Worm (Caenorhabditis elegans) whole organism, mixed stage, embryonic: Measurements from ENCODE around the gene nep-21.

Source experiments
- M03D4.4 ChIP-seq: sonication (generic microtip); optimal IDR thresholded peaks from 2 replicates; lab custom pipeline; 2017; ENCODE audit warnings: mild to moderate bottlenecking, missing genetic modification characterization, missing compliant biosample characterization
- ceh-39 ChIP-seq: fragments of 150-350 bp; optimal IDR thresholded peaks from 2 replicates; lab custom pipeline; 2014; ENCODE audit warnings: missing biosample characterization, missing genetic modification characterization
- ceh-43 ChIP-seq: fragments of 200-800 bp; sonication (Bioruptor generic); optimal IDR thresholded peaks from 2 replicates; lab custom pipeline; 2018; ENCODE audit warnings: mild to moderate bottlenecking, missing genetic modification characterization, moderate library complexity, missing compliant biosample characterization
- cnd-1 ChIP-seq: fragments of 200-800 bp; sonication (Bioruptor generic); optimal IDR thresholded peaks from 2 replicates; lab custom pipeline; 2018; ENCODE audit warnings: mild to moderate bottlenecking, missing genetic modification characterization, missing compliant biosample characterization
- elt-1 ChIP-seq: sonication (generic microtip); optimal IDR thresholded peaks from 2 replicates; lab custom pipeline; 2017; ENCODE audit warnings: missing genetic modification characterization, mild to moderate bottlenecking, missing compliant biosample characterization, antibody characterized with exemption, moderate library complexity, borderline replicate concordance; ENCODE audit not compliant: insufficient read depth
- elt-3 ChIP-seq: fragments of 150-350 bp; optimal IDR thresholded peaks from 2 replicates; lab custom pipeline; 2014; ENCODE audit warnings: missing biosample characterization, missing genetic modification characterization
- flh-1 ChIP-seq: fragments of 200-800 bp; sonication (Bioruptor generic); optimal IDR thresholded peaks from 2 replicates; lab custom pipeline; 2018; ENCODE audit warnings: mild to moderate bottlenecking, missing genetic modification characterization, moderate library complexity, missing compliant biosample characterization
- ham-2 ChIP-seq: fragments of 200-800 bp; sonication (Bioruptor generic); optimal IDR thresholded peaks from 2 replicates; lab custom pipeline; 2018; ENCODE audit warnings: mild to moderate bottlenecking, missing genetic modification characterization, missing compliant biosample characterization
- hlh-1 ChIP-seq: fragments of 150-350 bp; optimal IDR thresholded peaks from 2 replicates; lab custom pipeline; 2014; ENCODE audit warnings: missing biosample characterization, missing genetic modification reagents, missing genetic modification characterization
- lin-32 ChIP-seq: fragments of 200-800 bp; sonication (Bioruptor generic); optimal IDR thresholded peaks from 2 replicates; lab custom pipeline; 2018; ENCODE audit warnings: mild to moderate bottlenecking, missing genetic modification characterization, missing compliant biosample characterization
- lsy-2 ChIP-seq: fragments of 150-350 bp; optimal IDR thresholded peaks from 2 replicates; lab custom pipeline; 2014; ENCODE audit warnings: missing biosample characterization, missing genetic modification characterization
- mab-5 ChIP-seq: fragments of 150-350 bp; optimal IDR thresholded peaks from 2 replicates; lab custom pipeline; 2014; ENCODE audit warnings: missing biosample characterization, missing genetic modification characterization
- mep-1 ChIP-seq: fragments of 150-350 bp; optimal IDR thresholded peaks from 2 replicates; lab custom pipeline; 2017; ENCODE audit warnings: missing biosample characterization, missing genetic modification reagents, missing genetic modification characterization, inconsistent platforms
- mls-2 ChIP-seq: sonication (generic microtip); optimal IDR thresholded peaks from 2 replicates; lab custom pipeline; 2016; ENCODE audit warnings: mild to moderate bottlenecking, missing genetic modification characterization, moderate library complexity, missing compliant biosample characterization
- nhr-12 ChIP-seq: fragments of 150-350 bp; optimal IDR thresholded peaks from 2 replicates; lab custom pipeline; 2014; ENCODE audit warnings: missing biosample characterization, missing genetic modification characterization
- nhr-2 ChIP-seq: fragments of 150-350 bp; optimal IDR thresholded peaks from 2 replicates; lab custom pipeline; 2014; ENCODE audit warnings: missing biosample characterization, missing genetic modification characterization
- nhr-28 ChIP-seq: fragments of 150-350 bp; optimal IDR thresholded peaks from 2 replicates; lab custom pipeline; 2014; ENCODE audit warnings: missing biosample characterization, missing genetic modification characterization
- nhr-76 ChIP-seq: sonication (generic microtip); optimal IDR thresholded peaks from 2 replicates; lab custom pipeline; 2017; ENCODE audit warnings: missing biosample characterization, missing genetic modification characterization
- pha-4 ChIP-seq: fragments of 150-350 bp; optimal IDR thresholded peaks from 2 replicates; lab custom pipeline; 2018; ENCODE audit warnings: missing biosample characterization, missing genetic modification reagents, missing genetic modification characterization
- sem-2 ChIP-seq: fragments of 200-800 bp; sonication (Bioruptor generic); optimal IDR thresholded peaks from 2 replicates; lab custom pipeline; 2018; ENCODE audit warnings: mild to moderate bottlenecking, missing genetic modification characterization, missing compliant biosample characterization
- sptf-1 ChIP-seq: sonication (generic microtip); optimal IDR thresholded peaks from 2 replicates; lab custom pipeline; 2017; ENCODE audit warnings: mild to moderate bottlenecking, missing genetic modification characterization, moderate library complexity, missing compliant biosample characterization
- tbx-8 ChIP-seq: fragments of 200-800 bp; sonication (Bioruptor generic); optimal IDR thresholded peaks from 2 replicates; lab custom pipeline; 2018; ENCODE audit warnings: mild to moderate bottlenecking, missing genetic modification characterization, moderate library complexity, missing compliant biosample characterization
- unc-120 ChIP-seq: sonication (generic microtip); optimal IDR thresholded peaks from 2 replicates; lab custom pipeline; 2017; ENCODE audit warnings: missing genetic modification characterization, missing compliant biosample characterization; ENCODE audit not compliant: poor library complexity, severe bottlenecking
- unc-39 ChIP-seq: fragments of 150-350 bp; optimal IDR thresholded peaks from 2 replicates; lab custom pipeline; 2014; ENCODE audit warnings: missing biosample characterization, missing genetic modification characterization

Gene nep-21

ce11 chrV:14267326-14267942, 41.2 kb upstream of the nep-21 start:
- TF ChIP-seq cnd-1 (no peak), M03D4.4 (tag; lab: Kevin White, UChicago) (no peak), elt-3 (tag; lab: Kevin White, UChicago) (no peak), unc-39 (tag; lab: Kevin White, UChicago) (no peak), hlh-1 (tag; lab: Kevin White, UChicago) (no peak), nhr-2 (tag; lab: Kevin White, UChicago) (no peak), ceh-43 (GFP tag; lab: Kevin White, UChicago) (no peak), mep-1 (no peak), nhr-12 (tag; lab: Kevin White, UChicago) (no peak), elt-1 (tag; lab: Kevin White, UChicago) (no peak), nhr-76 (tag; lab: Kevin White, UChicago) (no peak)

DNA sequence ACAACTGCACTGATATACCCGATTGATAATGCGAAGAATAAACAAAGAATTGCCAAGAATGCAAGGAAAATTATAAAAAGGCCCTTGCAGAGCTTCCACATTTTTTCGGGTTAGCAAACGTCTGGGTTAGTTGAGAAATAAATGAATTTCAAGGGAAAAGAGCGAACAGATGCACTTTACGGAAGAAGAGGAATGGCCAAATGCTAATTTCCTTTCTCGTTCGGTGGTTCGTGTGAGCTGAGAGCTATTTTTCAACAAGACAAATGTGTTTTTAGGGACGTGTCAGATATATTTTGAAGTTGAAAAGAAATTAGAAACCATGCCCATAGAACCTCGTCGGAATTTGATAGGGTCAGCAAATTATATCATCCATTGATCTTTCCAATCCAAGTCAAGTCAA, 34.6 kb upstream of the nep-21 start, which contains the start of gene F40G12.2:
Gene F40G12.2, minus strand, starts transcription at position 101 of the 400 bp plus-strand sequence.
- TF ChIP-seq sptf-1 (tag; lab: Kevin White, UChicago) (no peak), sem-2 (GFP tag; lab: Kevin White, UChicago) (no peak), unc-39 (tag; lab: Kevin White, UChicago) (no peak), hlh-1 (tag; lab: Kevin White, UChicago) (no peak), nhr-28 (tag; lab: Kevin White, UChicago) (no peak), ceh-43 (GFP tag; lab: Kevin White, UChicago) (no peak), lsy-2 (tag; lab: Kevin White, UChicago) (no peak)

- TF ChIP-seq tbx-8 (GFP tag; lab: Kevin White, UChicago) (no peak), nhr-12 (tag; lab: Kevin White, UChicago) (no peak)
These were observed 30.5 kb upstream of the nep-21 start, which contains the start of gene sre-8 for ce11 chrV:14256813-14257212. Gene sre-8, plus strand, starts transcription at chrV:14257113.

DNA sequence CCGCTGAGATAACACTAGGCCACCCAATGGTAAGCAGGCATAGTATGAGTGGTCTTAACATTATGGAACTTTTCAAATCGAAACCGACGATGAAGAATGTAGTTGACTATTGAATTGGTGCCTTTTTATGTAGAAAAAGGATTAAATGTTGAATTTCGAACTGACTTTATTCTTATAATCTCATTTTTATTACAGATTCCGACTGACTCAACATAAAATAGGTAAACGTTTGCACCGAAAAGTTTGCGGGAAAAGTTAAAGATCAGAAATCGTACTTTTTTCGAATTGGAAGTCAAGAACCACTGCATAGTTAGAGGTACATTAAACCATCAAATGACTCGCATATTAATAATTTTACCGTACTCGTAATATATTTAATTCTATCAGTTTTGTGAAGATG, 27.9 kb upstream of the nep-21 start, which contains the start of gene K02E11.7:
Gene K02E11.7, minus strand, starts transcription at position 101 of the 400 bp plus-strand sequence.
- TF ChIP-seq flh-1 (GFP tag; lab: Kevin White, UChicago), result no peak
- TF ChIP-seq sem-2 (GFP tag; lab: Kevin White, UChicago), result no peak
- TF ChIP-seq nhr-12 (tag; lab: Kevin White, UChicago), result no peak
- no peak for TF ChIP-seq mab-5 (tag; lab: Kevin White, UChicago)
- no peak for TF ChIP-seq M03D4.4 (tag; lab: Kevin White, UChicago)
- no peak for TF ChIP-seq mls-2
- no peak for TF ChIP-seq pha-4
- TF ChIP-seq elt-3 (tag; lab: Kevin White, UChicago), result no peak
- TF ChIP-seq hlh-1 (tag; lab: Kevin White, UChicago), result no peak

DNA sequence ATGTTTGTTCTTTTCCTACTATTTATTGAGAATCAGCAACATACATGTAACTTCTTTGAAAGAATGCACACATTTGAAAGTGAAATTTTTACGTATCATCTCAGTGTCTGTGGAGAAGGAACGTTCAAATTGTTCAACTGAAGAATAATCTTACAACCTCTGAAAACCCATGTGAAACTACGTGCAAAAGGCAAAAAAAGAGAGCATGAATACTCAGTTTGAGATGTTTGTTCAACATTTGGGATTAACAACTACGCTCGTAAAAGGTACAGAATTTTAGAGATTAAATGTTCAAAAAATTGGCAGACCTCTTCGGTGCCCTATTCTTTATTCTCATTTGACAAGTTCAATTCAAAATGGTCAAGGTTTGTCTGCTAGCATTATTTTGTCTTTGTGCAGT, 25.8 kb upstream of the nep-21 start, which contains the start of gene K02E11.5:
Gene K02E11.5, plus strand, starts transcription at position 301 of the 400 bp plus-strand sequence.
- TF ChIP-seq mab-5 (tag; lab: Kevin White, UChicago) (no peak), nhr-28 (tag; lab: Kevin White, UChicago) (no peak), nhr-2 (tag; lab: Kevin White, UChicago) (no peak), unc-39 (tag; lab: Kevin White, UChicago) (no peak), sem-2 (GFP tag; lab: Kevin White, UChicago) (no peak), lsy-2 (tag; lab: Kevin White, UChicago) (no peak)

DNA sequence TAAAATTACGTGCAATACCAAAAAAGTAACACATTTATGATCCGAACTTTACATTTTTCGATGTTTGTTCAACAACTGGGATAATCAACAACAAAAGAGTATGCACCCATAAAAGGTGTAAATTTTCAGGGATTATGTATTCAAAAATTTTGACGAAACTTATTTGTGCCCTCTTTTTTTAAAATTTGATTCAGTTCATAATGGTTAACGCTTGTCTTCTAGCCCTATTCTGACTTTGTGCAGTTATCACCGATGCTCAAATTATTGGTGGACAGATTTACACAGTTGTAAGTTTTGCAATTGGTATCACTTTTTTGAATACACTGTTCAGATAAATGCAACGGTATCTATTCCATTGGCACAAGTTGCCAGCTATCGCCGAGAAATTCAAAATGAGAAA, 22.4 kb upstream of the nep-21 start, which contains the start of gene K02E11.6:
Gene K02E11.6, plus strand, starts transcription at position 149 of the 400 bp plus-strand sequence.
- TF ChIP-seq unc-39 (tag; lab: Kevin White, UChicago) (no peak), nhr-28 (tag; lab: Kevin White, UChicago) (no peak), cnd-1 (no peak), ham-2 (GFP tag; lab: Kevin White, UChicago) (no peak), lin-32 (GFP tag; lab: Kevin White, UChicago) (no peak), nhr-2 (tag; lab: Kevin White, UChicago) (no peak), sem-2 (GFP tag; lab: Kevin White, UChicago) (no peak), ceh-39 (tag; lab: Kevin White, UChicago) (no peak), sptf-1 (tag; lab: Kevin White, UChicago) (no peak), unc-120 (tag; lab: Kevin White, UChicago) (no peak)
